Worm (Caenorhabditis elegans) whole organism, L4/young adult: ENCODE data around the gene unc-71.

Experiments used
- W03F9.2 ChIP-seq: fragments of 150-350 bp; optimal IDR thresholded peaks from 2 replicates; lab custom pipeline; 2014; ENCODE audit warnings: missing biosample characterization, missing genetic modification characterization
- dao-5 ChIP-seq: sonication (generic microtip); optimal IDR thresholded peaks from 2 replicates; lab custom pipeline; 2016; ENCODE audit warnings: missing genotype, missing genetic modification characterization, moderate library complexity, missing compliant biosample characterization
- him-1 ChIP-seq: sonication (generic microtip); optimal IDR thresholded peaks from 2 replicates; lab custom pipeline; 2016; ENCODE audit warnings: missing genotype, missing genetic modification reagents, missing genetic modification characterization, missing compliant biosample characterization

unc-71 gene

ce11 chrIII:12891580-12891979, at the start of gene unc-71, which contains the start of gene Y37D8A.29:
Gene unc-71 (minus strand): TSS chrIII:12891738.
Gene Y37D8A.29 (minus strand): TSS chrIII:12891680.
- TF ChIP-seq him-1 (tag; lab: Kevin White, UChicago) (no peak), dao-5 (tag; lab: Kevin White, UChicago) (no peak), W03F9.2 (tag; lab: Kevin White, UChicago) (no peak)

- TF ChIP-seq him-1 (tag; lab: Kevin White, UChicago), result no peak
- no peak for TF ChIP-seq dao-5 (tag; lab: Kevin White, UChicago)
- no peak for TF ChIP-seq W03F9.2 (tag; lab: Kevin White, UChicago)
Measured at ce11 chrIII:12934417-12934816, 42.9 kb upstream of the unc-71 start, which contains the start of gene epg-3. Gene epg-3 (plus strand): TSS chrIII:12934717.

- TF ChIP-seq dao-5 (tag; lab: Kevin White, UChicago) (no peak), him-1 (tag; lab: Kevin White, UChicago) (no peak), W03F9.2 (tag; lab: Kevin White, UChicago) (no peak)
Measured at ce11 chrIII:12932776-12933175, 41.2 kb upstream of the unc-71 start.

ce11 chrIII:12931786-12932427, 40.4 kb upstream of the unc-71 start, which contains the start of gene rbm-7:
Gene rbm-7 (minus strand): TSS chrIII:12931867.
- TF ChIP-seq dao-5 (tag; lab: Kevin White, UChicago) (no peak), W03F9.2 (tag; lab: Kevin White, UChicago) (peak; percentile 65)

- TF ChIP-seq W03F9.2 (tag; lab: Kevin White, UChicago) (no peak), him-1 (tag; lab: Kevin White, UChicago) (no peak), dao-5 (tag; lab: Kevin White, UChicago) (no peak)
Measured at ce11 chrIII:12931108-12931507, 39.6 kb upstream of the unc-71 start.

ce11 chrIII:12929573-12929972, 38.0 kb upstream of the unc-71 start, which contains the start of gene Y37D8A.19:
Gene Y37D8A.19 (plus strand): TSS chrIII:12929873.
- TF ChIP-seq him-1 (tag; lab: Kevin White, UChicago), result no peak
- no peak for TF ChIP-seq dao-5 (tag; lab: Kevin White, UChicago)
- no peak for TF ChIP-seq W03F9.2 (tag; lab: Kevin White, UChicago)

- TF ChIP-seq him-1 (tag; lab: Kevin White, UChicago), result no peak
- TF ChIP-seq W03F9.2 (tag; lab: Kevin White, UChicago), result no peak
- no peak for TF ChIP-seq dao-5 (tag; lab: Kevin White, UChicago)
Measured at ce11 chrIII:12925947-12926607, 34.5 kb upstream of the unc-71 start, which contains the start of the genes npp-25 and mrps-10. Gene npp-25 (minus strand): TSS chrIII:12925997. Gene mrps-10 (plus strand): TSS chrIII:12926557.

- no peak for TF ChIP-seq dao-5 (tag; lab: Kevin White, UChicago)
- no peak for TF ChIP-seq W03F9.2 (tag; lab: Kevin White, UChicago)
- TF ChIP-seq him-1 (tag; lab: Kevin White, UChicago), result no peak
Measured at ce11 chrIII:12920810-12921209, 29.3 kb upstream of the unc-71 start.

- no peak for TF ChIP-seq dao-5 (tag; lab: Kevin White, UChicago)
- TF ChIP-seq him-1 (tag; lab: Kevin White, UChicago), result no peak
- TF ChIP-seq W03F9.2 (tag; lab: Kevin White, UChicago), result no peak
Measured at ce11 chrIII:12919882-12920281, 28.3 kb upstream of the unc-71 start.

ce11 chrIII:12918575-12918974, 27.0 kb upstream of the unc-71 start, which contains the start of gene Y37D8A.16:
Gene Y37D8A.16 (minus strand): TSS chrIII:12918675.
- TF ChIP-seq W03F9.2 (tag; lab: Kevin White, UChicago) (no peak), him-1 (tag; lab: Kevin White, UChicago) (no peak), dao-5 (tag; lab: Kevin White, UChicago) (no peak)

- TF ChIP-seq dao-5 (tag; lab: Kevin White, UChicago), result no peak
- TF ChIP-seq him-1 (tag; lab: Kevin White, UChicago), result no peak
- no peak for TF ChIP-seq W03F9.2 (tag; lab: Kevin White, UChicago)
Measured at ce11 chrIII:12917852-12918251, 26.3 kb upstream of the unc-71 start.

- TF ChIP-seq dao-5 (tag; lab: Kevin White, UChicago) (no peak), W03F9.2 (tag; lab: Kevin White, UChicago) (no peak), him-1 (tag; lab: Kevin White, UChicago) (no peak)
Measured at ce11 chrIII:12916459-12916858, 24.9 kb upstream of the unc-71 start.

- TF ChIP-seq dao-5 (tag; lab: Kevin White, UChicago) (no peak), W03F9.2 (tag; lab: Kevin White, UChicago) (no peak), him-1 (tag; lab: Kevin White, UChicago) (no peak)
Measured at ce11 chrIII:12910365-12910764, 18.8 kb upstream of the unc-71 start, which contains the start of gene flp-14. Gene flp-14 (plus strand): TSS chrIII:12910510.
